Worm (Caenorhabditis elegans): ENCODE measurements around the gene Y53G8B.2.

Gene Y53G8B.2

ce11 chrIII:3067909-3068455 lies 35.8 kb downstream of the Y53G8B.2 start, which contains the start of gene ubl-1 (continued):
- no peak for TF ChIP-seq ces-1 (GFP tag; optimal IDR thresholded peaks at IDR 0.05)
- TF ChIP-seq unc-62 (GFP tag; optimal IDR thresholded peaks at IDR 0.05 in 1 of 2), result peak in 1 of 2 experiments; percentile 95
- TF ChIP-seq unc-62 (tag; optimal IDR thresholded peaks at IDR 0.05), result no peak
- TF ChIP-seq nhr-102 (tag; optimal IDR thresholded peaks at IDR 0.05), result no peak
- no peak for TF ChIP-seq snpc-1.2 (GFP tag; IDR thresholded peaks at IDR 0.05)
- TF ChIP-seq unc-39 (tag; optimal IDR thresholded peaks at IDR 0.05), result no peak
- no peak for TF ChIP-seq cey-2 (tag; optimal IDR thresholded peaks at IDR 0.05; ENCODE audit: borderline replicate concordance, insufficient read depth)
- TF ChIP-seq tra-1 (GFP tag; IDR thresholded peaks at IDR 0.05), result no peak
- TF ChIP-seq pha-4 (GFP tag; IDR thresholded peaks at IDR 0.05), result peak; percentile 23; the same call in 1 of the 2 replicates
- peak; percentile 90 for TF ChIP-seq pha-4 (tag; optimal IDR thresholded peaks at IDR 0.05)
- peak; percentile 72 for TF ChIP-seq rbr-2 (tag; optimal IDR thresholded peaks at IDR 0.05)
- no peak for TF ChIP-seq lim-7 (GFP tag; IDR thresholded peaks at IDR 0.05)

ce11 chrIII:3066769-3067168 lies 37.0 kb downstream of the Y53G8B.2 start:
- no peak for TF ChIP-seq nhr-6 (tag; optimal IDR thresholded peaks at IDR 0.05)
- peak; percentile 29 for TF ChIP-seq lin-38 (GFP tag; IDR thresholded peaks at IDR 0.05)

ce11 chrIII:3065876-3066509 lies 37.8 kb downstream of the Y53G8B.2 start:
- TF ChIP-seq dve-1 (tag; optimal IDR thresholded peaks at IDR 0.05; ENCODE audit: insufficient read depth) (peak; percentile 56), zag-1 (tag; optimal IDR thresholded peaks at IDR 0.05) (no peak), ceh-20 (GFP tag; IDR thresholded peaks at IDR 0.05) (peak; percentile 30; the same call in 1 of the 2 replicates), hif-1 (tag; optimal IDR thresholded peaks at IDR 0.05) (peak in 1 of 2 experiments; percentile 16), T20F7.1 (GFP tag; optimal IDR thresholded peaks at IDR 0.05) (no peak), lsy-2 (tag; optimal IDR thresholded peaks at IDR 0.05) (peak in 1 of 2 experiments; percentile 75), mxl-2 (GFP tag; conservative IDR thresholded peaks at IDR 0.05) (no peak), dpl-1 (GFP tag; optimal IDR thresholded peaks at IDR 0.05) (peak; percentile 34), mep-1 (tag; optimal IDR thresholded peaks at IDR 0.05) (peak; percentile 72), jun-1 (tag; optimal IDR thresholded peaks at IDR 0.05) (peak; percentile 13), nhr-28 (tag; optimal IDR thresholded peaks at IDR 0.05) (peak; percentile 52), nhr-237 (tag; optimal IDR thresholded peaks at IDR 0.05) (no peak), hmg-1.1 (GFP tag; IDR thresholded peaks at IDR 0.05) (peak; percentile 24; the same call in 1 of the 2 replicates), lin-1 (GFP tag; IDR thresholded peaks at IDR 0.05) (0 out of 2 replicates have a peak, but pooled peaks have one; percentile 33), dmd-6 (GFP tag; IDR thresholded peaks at IDR 0.05) (peak; percentile 53; the same call in 1 of the 2 replicates), nhr-77 (tag; optimal IDR thresholded peaks at IDR 0.05) (no peak), tra-1 (GFP tag; IDR thresholded peaks at IDR 0.05) (peak; percentile 48; the same call in 1 of the 2 replicates), daf-16 (GFP tag; optimal IDR thresholded peaks at IDR 0.05) (peak in 1 of 2 experiments; percentile 19), daf-16 (tag; optimal IDR thresholded peaks at IDR 0.05) (peak; percentile 52), lin-38 (GFP tag; IDR thresholded peaks at IDR 0.05) (peak; percentile 54), daf-12 (tag; optimal IDR thresholded peaks at IDR 0.05) (no peak), mdl-1 (tag; optimal IDR thresholded peaks at IDR 0.05) (peak in 1 of 2 experiments; percentile 22), dmd-9 (GFP tag; IDR thresholded peaks at IDR 0.05) (no peak), saeg-2 (GFP tag; IDR thresholded peaks at IDR 0.05) (no peak), pqm-1 (tag; optimal IDR thresholded peaks at IDR 0.05) (peak; percentile 8), hlh-11 (tag; optimal IDR thresholded peaks at IDR 0.05) (peak; percentile 79), rbr-2 (tag; optimal IDR thresholded peaks at IDR 0.05) (peak; percentile 31), ztf-7 (tag; optimal IDR thresholded peaks at IDR 0.05) (no peak), nhr-11 (tag; optimal IDR thresholded peaks at IDR 0.05) (peak; percentile 41), mes-2 (tag; optimal IDR thresholded peaks at IDR 0.05; ENCODE audit: poor library complexity, severe bottlenecking) (peak; percentile 41), nhr-25 (tag; optimal IDR thresholded peaks at IDR 0.05; ENCODE audit: borderline replicate concordance, insufficient read depth) (peak; percentile 39), fkh-10 (GFP tag; optimal IDR thresholded peaks at IDR 0.05) (peak; percentile 60), aha-1 (tag) (peak; percentile 22), nhr-6 (tag; optimal IDR thresholded peaks at IDR 0.05) (peak; percentile 22), nhr-48 (tag; optimal IDR thresholded peaks at IDR 0.05) (peak; percentile 25), lin-13 (GFP tag; optimal IDR thresholded peaks at IDR 0.05) (peak; percentile 35)
